Worm (Caenorhabditis elegans) whole organism, young adult: ENCODE data around the gene VY10G11R.1.
A peak's percentile ranks its signal among the peaks of the same experiment; 100 is the strongest.

Experiments used
- B0336.3 ChIP-seq: fragments of 200-800 bp; sonication (Bioruptor generic); IDR thresholded peaks from 2 replicates; pipeline ENCODE4 v1.3.6; 2022; ENCODE audit warnings: missing genetic modification characterization, missing compliant biosample characterization
- F23B12.7 ChIP-seq: sonication (generic microtip); optimal IDR thresholded peaks from 2 replicates; lab custom pipeline; 2017; ENCODE audit warnings: missing genetic modification characterization, mild to moderate bottlenecking, missing compliant biosample characterization, antibody characterized with exemption, moderate library complexity; ENCODE audit not compliant: insufficient read depth
- F49E8.2 ChIP-seq: sonication (generic microtip); optimal IDR thresholded peaks from 3 replicates; lab custom pipeline; 2017; ENCODE audit warnings: missing genetic modification characterization, mild to moderate bottlenecking, missing compliant biosample characterization, antibody characterized with exemption, moderate library complexity; ENCODE audit not compliant: insufficient read depth
- K11D2.4 ChIP-seq: fragments of 200-800 bp; sonication (Bioruptor generic); IDR thresholded peaks from 2 replicates; pipeline ENCODE4 v1.3.6; 2022; ENCODE audit warnings: missing genetic modification reagents, missing genetic modification characterization, missing compliant biosample characterization
- K12H6.12 ChIP-seq: fragments of 200-800 bp; sonication (Bioruptor generic); optimal IDR thresholded peaks from 2 replicates; lab custom pipeline; 2018; ENCODE audit warnings: mild to moderate bottlenecking, missing genetic modification characterization, missing compliant biosample characterization
- Y67H2A.10 ChIP-seq: fragments of 200-800 bp; sonication (Bioruptor generic); conservative IDR thresholded peaks from 2 replicates; pipeline ENCODE4 v1.3.6; 2022; ENCODE audit warnings: missing genetic modification reagents, missing genetic modification characterization, missing compliant biosample characterization
- Y95B8A.8 ChIP-seq: fragments of 200-800 bp; sonication (Bioruptor generic); IDR thresholded peaks from 2 replicates; pipeline ENCODE4 v1.3.6; 2022; ENCODE audit warnings: missing genetic modification reagents, missing genetic modification characterization, missing compliant biosample characterization
- ZK185.1 ChIP-seq: sonication (generic microtip); optimal IDR thresholded peaks from 2 replicates; lab custom pipeline; 2016; ENCODE audit warnings: mild to moderate bottlenecking, missing genetic modification characterization, missing compliant biosample characterization; ENCODE audit not compliant: poor library complexity, severe bottlenecking
- aptf-3 ChIP-seq: fragments of 200-800 bp; sonication (Bioruptor generic); IDR thresholded peaks from 2 replicates; pipeline ENCODE4 v1.3.6; 2022; ENCODE audit warnings: missing genetic modification characterization, missing compliant biosample characterization
- atf-7 ChIP-seq: sonication (generic microtip); optimal IDR thresholded peaks from 2 replicates; lab custom pipeline; 2017; ENCODE audit warnings: mild to moderate bottlenecking, missing genetic modification characterization, missing compliant biosample characterization
- athp-1 ChIP-seq: sonication (generic microtip); optimal IDR thresholded peaks from 2 replicates; lab custom pipeline; 2017; ENCODE audit warnings: mild to moderate bottlenecking, missing genetic modification characterization, missing compliant biosample characterization
- attf-5 ChIP-seq: fragments of 200-800 bp; sonication (Bioruptor generic); optimal IDR thresholded peaks from 2 replicates; lab custom pipeline; 2018; ENCODE audit warnings: mild to moderate bottlenecking, missing genetic modification characterization, missing compliant biosample characterization
- cebp-1 ChIP-seq, 2 experiments: fragments of 200-800 bp in 1 of 2; sonication (Bioruptor generic) in 1 of 2; sonication (generic microtip) in 1 of 2; IDR thresholded peaks in 1 of 2; optimal IDR thresholded peaks in 1 of 2; 2 replicates each; pipeline versions ENCODE4 v1.3.6 to Lab custom; 2017 to 2022; ENCODE audit warnings: missing compliant biosample characterization in 2 of 2, missing genetic modification characterization in 2 of 2, mild to moderate bottlenecking in 1 of 2, missing genetic modification reagents in 1 of 2, moderate library complexity in 1 of 2
- ceh-27 ChIP-seq: fragments of 200-800 bp; sonication (Bioruptor generic); optimal IDR thresholded peaks from 2 replicates; lab custom pipeline; 2018; ENCODE audit warnings: mild to moderate bottlenecking, missing genetic modification characterization, moderate library complexity, missing compliant biosample characterization
- ceh-91 ChIP-seq: fragments of 200-800 bp; sonication (Bioruptor generic); IDR thresholded peaks from 2 replicates; pipeline ENCODE4 v1.3.6; 2022; ENCODE audit warnings: missing genetic modification reagents, missing genetic modification characterization, missing compliant biosample characterization
- dox-1 ChIP-seq: fragments of 200-800 bp; sonication (Bioruptor generic); IDR thresholded peaks from 2 replicates; pipeline ENCODE4 v1.3.6; 2022; ENCODE audit warnings: missing genetic modification reagents, missing genetic modification characterization, missing compliant biosample characterization
- dpff-1 ChIP-seq: sonication (generic microtip); optimal IDR thresholded peaks from 2 replicates; lab custom pipeline; 2017; ENCODE audit warnings: mild to moderate bottlenecking, missing genetic modification characterization, missing compliant biosample characterization
- egrh-3 ChIP-seq: fragments of 200-800 bp; sonication (Bioruptor generic); IDR thresholded peaks from 2 replicates; pipeline ENCODE4 v1.3.6; 2022; ENCODE audit warnings: missing genetic modification reagents, missing genetic modification characterization, missing compliant biosample characterization
- fkh-3 ChIP-seq: sonication (generic microtip); optimal IDR thresholded peaks from 2 replicates; lab custom pipeline; 2016; ENCODE audit warnings: mild to moderate bottlenecking, missing genetic modification characterization, missing compliant biosample characterization
- hlh-26 ChIP-seq: fragments of 200-800 bp; sonication (Bioruptor generic); conservative IDR thresholded peaks from 2 replicates; pipeline ENCODE4 v1.3.6; 2022; ENCODE audit warnings: missing genetic modification reagents, missing genetic modification characterization, missing compliant biosample characterization
- hmg-1.2 ChIP-seq: fragments of 200-800 bp; sonication (Bioruptor generic); IDR thresholded peaks from 2 replicates; pipeline ENCODE4 v1.3.6; 2022; ENCODE audit warnings: missing genetic modification reagents, missing genetic modification characterization, missing compliant biosample characterization
- lag-1 ChIP-seq: fragments of 200-800 bp; sonication (Bioruptor generic); IDR thresholded peaks from 2 replicates; pipeline ENCODE4 v1.3.6; 2022; ENCODE audit warnings: missing genetic modification reagents, missing genetic modification characterization, missing compliant biosample characterization
- let-607 ChIP-seq, 2 experiments: fragments of 200-800 bp in 1 of 2; sonication (Bioruptor generic) in 1 of 2; sonication (generic microtip) in 1 of 2; optimal IDR thresholded peaks; 2 replicates each; lab custom pipeline; 2016 to 2018; ENCODE audit warnings: mild to moderate bottlenecking in 2 of 2, missing compliant biosample characterization in 2 of 2, missing genetic modification characterization in 2 of 2, moderate library complexity in 2 of 2, missing genotype in 1 of 2
- lin-35 ChIP-seq, 3 experiments: fragments of 150-350 bp in 2 of 3; sonication (generic microtip) in 1 of 3; optimal IDR thresholded peaks; 2 replicates each; lab custom pipeline; 2014 to 2018; ENCODE audit warnings: missing biosample characterization in 3 of 3, missing genetic modification characterization in 3 of 3, missing genetic modification reagents in 3 of 3
- lin-40 ChIP-seq: sonication (generic microtip); optimal IDR thresholded peaks from 2 replicates; lab custom pipeline; 2016; ENCODE audit warnings: missing genetic modification characterization, mild to moderate bottlenecking, missing compliant biosample characterization, missing genotype, missing genetic modification reagents
- madf-10 ChIP-seq: sonication (generic microtip); optimal IDR thresholded peaks from 2 replicates; lab custom pipeline; 2016; ENCODE audit warnings: mild to moderate bottlenecking, missing genetic modification characterization, missing compliant biosample characterization
- madf-3 ChIP-seq: fragments of 200-800 bp; sonication (Bioruptor generic); IDR thresholded peaks from 2 replicates; pipeline ENCODE4 v1.3.6; 2022; ENCODE audit warnings: missing genetic modification reagents, missing genetic modification characterization, missing compliant biosample characterization
- mcd-1 ChIP-seq: fragments of 200-800 bp; sonication (Bioruptor generic); IDR thresholded peaks from 2 replicates; pipeline ENCODE4 v1.3.6; 2022; ENCODE audit warnings: missing genetic modification reagents, missing genetic modification characterization, missing compliant biosample characterization
- nfyb-1 ChIP-seq: fragments of 200-800 bp; sonication (Bioruptor generic); IDR thresholded peaks from 2 replicates; pipeline ENCODE4 v1.3.6; 2022; ENCODE audit warnings: missing genetic modification reagents, missing genetic modification characterization, missing compliant biosample characterization
- nhr-80 ChIP-seq: sonication (generic microtip); optimal IDR thresholded peaks from 2 replicates; lab custom pipeline; 2016; ENCODE audit warnings: missing genetic modification characterization, missing compliant biosample characterization
- snpc-1.3 ChIP-seq: sonication (generic microtip); optimal IDR thresholded peaks from 2 replicates; lab custom pipeline; 2017; ENCODE audit warnings: missing genetic modification characterization, mild to moderate bottlenecking, missing compliant biosample characterization, antibody characterized with exemption, moderate library complexity, missing genotype, missing genetic modification reagents; ENCODE audit not compliant: insufficient read depth
- snpc-4 ChIP-seq, 5 experiments: fragments of 150-350 bp in 1 of 5; sonication (generic microtip) in 4 of 5; optimal IDR thresholded peaks; 2 replicates each; lab custom pipeline; 2014 to 2018; ENCODE audit warnings: missing genetic modification characterization in 5 of 5, missing biosample characterization in 3 of 5, antibody characterized with exemption in 2 of 5, mild to moderate bottlenecking in 2 of 5, missing compliant biosample characterization in 2 of 5, missing genotype in 2 of 5, moderate library complexity in 2 of 5, missing genetic modification reagents in 1 of 5
- somi-1 ChIP-seq: fragments of 200-800 bp; sonication (Bioruptor generic); optimal IDR thresholded peaks from 2 replicates; lab custom pipeline; 2018; ENCODE audit warnings: mild to moderate bottlenecking, missing genetic modification characterization, missing compliant biosample characterization
- sptf-2 ChIP-seq: fragments of 200-800 bp; sonication (Bioruptor generic); optimal IDR thresholded peaks from 2 replicates; lab custom pipeline; 2018; ENCODE audit warnings: mild to moderate bottlenecking, missing genetic modification characterization, missing compliant biosample characterization
- tbp1 ChIP-seq: fragments of 200-800 bp; sonication (Bioruptor generic); optimal IDR thresholded peaks from 2 replicates; lab custom pipeline; 2018; ENCODE audit warnings: mild to moderate bottlenecking, missing genetic modification characterization, missing compliant biosample characterization
- unc-62 ChIP-seq: fragments of 150-350 bp; optimal IDR thresholded peaks from 2 replicates; lab custom pipeline; 2014; ENCODE audit warnings: missing biosample characterization, missing genetic modification reagents, missing genetic modification characterization
- xnd-1 ChIP-seq: sonication (generic microtip); optimal IDR thresholded peaks from 2 replicates; lab custom pipeline; 2016; ENCODE audit warnings: missing genotype, missing genetic modification reagents, missing genetic modification characterization, missing compliant biosample characterization
- zfh-2 ChIP-seq: fragments of 200-800 bp; sonication (Bioruptor generic); conservative IDR thresholded peaks from 2 replicates; pipeline ENCODE4 v1.3.6; 2022; ENCODE audit warnings: missing genetic modification reagents, missing genetic modification characterization, missing compliant biosample characterization

The VY10G11R.1 gene

DNA sequence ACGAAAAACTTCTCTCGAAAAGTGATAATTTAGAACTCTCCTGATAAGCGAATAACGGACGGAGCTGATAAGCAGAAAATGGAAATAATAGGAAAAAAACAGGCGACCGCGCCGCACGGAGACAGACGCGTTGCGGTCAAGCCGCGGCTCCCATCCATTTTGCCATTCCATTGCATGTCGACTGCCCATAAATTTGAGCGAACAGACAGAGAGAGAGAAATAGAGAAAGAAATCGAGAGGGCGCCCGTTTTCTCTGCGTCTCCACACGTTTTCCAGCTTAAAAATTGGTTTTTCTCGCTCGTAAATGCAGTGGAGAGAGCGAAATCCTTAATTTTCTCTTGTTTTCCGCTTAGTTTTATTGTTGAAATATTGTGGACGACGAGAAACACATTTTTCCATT, 31.1 kb upstream of the VY10G11R.1 start:
- TF ChIP-seq B0336.3 (GFP tag; lab: Robert Waterston, UW) (peak; percentile 70), Y67H2A.10 (GFP tag; lab: Robert Waterston, UW) (no peak), lin-40 (tag; lab: Kevin White, UChicago) (peak; percentile 51), tbp1 (peak; percentile 12), aptf-3 (GFP tag; lab: Robert Waterston, UW) (no peak), snpc-4 (GFP tag; optimal IDR thresholded peaks at IDR 0.05; lab: Kevin White, UChicago) (no peak), snpc-4 (tag; optimal IDR thresholded peaks at IDR 0.05; lab: Kevin White, UChicago) (peak in 1 of 4 experiments; percentile 39), dox-1 (GFP tag; lab: Robert Waterston, UW) (peak; percentile 71), ZK185.1 (tag; lab: Kevin White, UChicago) (peak; percentile 15), madf-10 (tag; lab: Kevin White, UChicago) (peak; percentile 25), snpc-1.3 (tag; lab: Kevin White, UChicago) (no peak), Y95B8A.8 (0 out of 2 replicates have a peak, but pooled peaks have one; percentile 57), xnd-1 (tag; lab: Kevin White, UChicago) (no peak), atf-7 (tag; lab: Kevin White, UChicago) (peak; percentile 43), nfyb-1 (GFP tag; lab: Robert Waterston, UW) (peak; percentile 56; the same call in 1 of the 2 replicates), F49E8.2 (tag; lab: Kevin White, UChicago) (no peak), zfh-2 (GFP tag; lab: Robert Waterston, UW) (peak; percentile 77), madf-3 (0 out of 2 replicates have a peak, but pooled peaks have one; percentile 6), lin-35 (GFP tag; optimal IDR thresholded peaks at IDR 0.05; lab: Kevin White, UChicago) (peak in 1 of 3 experiments; percentile 45), attf-5 (GFP tag; lab: Kevin White, UChicago) (peak; percentile 36), mcd-1 (GFP tag; lab: Robert Waterston, UW) (peak; percentile 38; the same call in 1 of the 2 replicates), hmg-1.2 (GFP tag; lab: Robert Waterston, UW) (peak; percentile 71; the same call in 1 of the 2 replicates), cebp-1 (GFP tag; IDR thresholded peaks at IDR 0.05; lab: Robert Waterston, UW) (no peak), cebp-1 (tag; optimal IDR thresholded peaks at IDR 0.05; lab: Kevin White, UChicago) (peak; percentile 82), nhr-80 (tag; lab: Kevin White, UChicago) (peak; percentile 82), athp-1 (tag; lab: Kevin White, UChicago) (peak; percentile 8)
- TF ChIP-seq, all 124 proteins: peak for 19

ce11 chrIV:16498031-16498442, 27.2 kb upstream of the VY10G11R.1 start:
- TF ChIP-seq sptf-2 (no peak), dpff-1 (tag; lab: Kevin White, UChicago) (no peak), egrh-3 (0 out of 2 replicates have a peak, but pooled peaks have one; percentile 31), hmg-1.2 (GFP tag; lab: Robert Waterston, UW) (peak; percentile 5; the same call in 1 of the 2 replicates), snpc-4 (GFP tag; optimal IDR thresholded peaks at IDR 0.05; lab: Kevin White, UChicago) (no peak), snpc-4 (tag; optimal IDR thresholded peaks at IDR 0.05; lab: Kevin White, UChicago) (peak in 1 of 4 experiments; percentile 25), zfh-2 (GFP tag; lab: Robert Waterston, UW) (peak; percentile 71; the same call in 1 of the 2 replicates), somi-1 (peak; percentile 82), cebp-1 (GFP tag; IDR thresholded peaks at IDR 0.05; lab: Robert Waterston, UW) (no peak), cebp-1 (tag; optimal IDR thresholded peaks at IDR 0.05; lab: Kevin White, UChicago) (peak; percentile 53), K12H6.12 (tag; lab: Kevin White, UChicago) (peak; percentile 45), lag-1 (GFP tag; lab: Robert Waterston, UW) (no peak), ceh-91 (GFP tag; lab: Robert Waterston, UW) (no peak), K11D2.4 (peak; percentile 40; the same call in 1 of the 2 replicates), lin-40 (tag; lab: Kevin White, UChicago) (peak; percentile 30), tbp1 (no peak), xnd-1 (tag; lab: Kevin White, UChicago) (no peak), let-607 (tag; optimal IDR thresholded peaks at IDR 0.05; lab: Kevin White, UChicago) (no peak), ceh-27 (GFP tag; lab: Kevin White, UChicago) (peak; percentile 21), nhr-80 (tag; lab: Kevin White, UChicago) (no peak), fkh-3 (tag; lab: Kevin White, UChicago) (no peak), F23B12.7 (tag; lab: Kevin White, UChicago) (no peak), dox-1 (GFP tag; lab: Robert Waterston, UW) (peak; percentile 36; the same call in 1 of the 2 replicates), unc-62 (GFP tag; lab: Kevin White, UChicago) (no peak), hlh-26 (GFP tag; lab: Robert Waterston, UW) (no peak)
